Worm (Caenorhabditis elegans) whole organism, L3 larva: ENCODE data around the gene unc-18.

Experiments
- elt-2 ChIP-seq: sonication (generic microtip); optimal IDR thresholded peaks from 2 replicates; lab custom pipeline; 2016; ENCODE audit warnings: missing genetic modification reagents, mild to moderate bottlenecking, missing genetic modification characterization, missing compliant biosample characterization
- fos-1 ChIP-seq: fragments of 150-350 bp; optimal IDR thresholded peaks from 2 replicates; lab custom pipeline; 2014; ENCODE audit warnings: missing biosample characterization, missing genetic modification characterization
- mdl-1 ChIP-seq: fragments of 150-350 bp; optimal IDR thresholded peaks from 2 replicates; lab custom pipeline; 2014; ENCODE audit warnings: missing biosample characterization, missing genetic modification characterization
- nhr-12 ChIP-seq: fragments of 150-350 bp; optimal IDR thresholded peaks from 2 replicates; lab custom pipeline; 2014; ENCODE audit warnings: missing biosample characterization, missing genetic modification characterization
- pha-4 ChIP-seq: fragments of 150-350 bp; optimal IDR thresholded peaks from 2 replicates; lab custom pipeline; 2014; ENCODE audit warnings: missing biosample characterization, missing genetic modification reagents, missing genetic modification characterization
- unc-62 ChIP-seq: fragments of 150-350 bp; sonication (generic microtip); optimal IDR thresholded peaks from 4 replicates; lab custom pipeline; 2014; ENCODE audit warnings: missing biosample characterization, missing genetic modification reagents, missing genetic modification characterization
- zag-1 ChIP-seq: fragments of 150-350 bp; optimal IDR thresholded peaks from 2 replicates; lab custom pipeline; 2014; ENCODE audit warnings: missing biosample characterization, missing genetic modification characterization

DNA sequence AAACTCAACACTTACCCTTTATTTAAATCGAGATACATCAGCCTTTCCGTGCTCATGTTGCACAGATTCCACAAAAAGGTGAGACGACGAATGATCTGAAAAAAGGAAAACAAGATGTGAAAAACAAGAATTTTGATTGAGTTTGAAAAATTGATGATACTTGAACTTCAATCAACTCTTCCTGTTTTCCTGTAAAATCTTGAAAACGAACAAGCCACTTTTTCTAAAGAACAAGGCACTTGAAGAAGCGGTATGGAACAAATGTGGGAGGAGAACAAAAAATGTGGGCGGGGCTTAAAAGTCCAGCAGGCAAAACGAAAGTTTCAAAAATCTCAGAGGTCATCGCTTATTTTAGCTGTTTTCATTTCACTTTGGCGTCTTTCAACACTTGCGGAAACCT is 24.3 kb downstream of the unc-18 start, which contains the start of gene kvs-1:
- TF ChIP-seq mdl-1 (tag; lab: Kevin White, UChicago) = no peak
- no peak for TF ChIP-seq fos-1 (tag; lab: Kevin White, UChicago)
- TF ChIP-seq zag-1 (tag; lab: Kevin White, UChicago) = no peak
- TF ChIP-seq unc-62 (GFP tag; lab: Kevin White, UChicago) = no peak
- TF ChIP-seq pha-4 (tag; lab: Kevin White, UChicago) = no peak
- TF ChIP-seq elt-2 (tag; lab: Kevin White, UChicago) = no peak
- TF ChIP-seq nhr-12 = no peak
